Fruit fly (Drosophila melanogaster): ENCODE data around the gene Skel.

DNA sequence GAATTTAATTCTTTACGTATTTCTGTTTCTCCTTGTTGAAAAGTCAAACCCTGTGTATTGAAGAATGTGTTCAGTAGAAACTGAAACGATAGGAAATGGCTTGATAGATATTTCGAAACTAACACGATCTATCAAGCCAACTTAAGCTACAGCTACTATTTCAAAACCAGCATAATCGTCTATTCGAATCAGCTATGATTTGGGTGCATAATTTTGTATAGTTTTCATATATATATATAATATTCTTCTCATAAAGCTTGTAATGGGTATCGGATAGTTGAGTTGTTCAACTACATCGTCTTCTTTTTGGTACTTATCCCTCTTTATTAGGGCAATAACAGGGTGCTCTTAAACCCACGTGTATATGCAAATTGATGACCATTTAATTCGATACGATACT, 49.1 kb downstream of the Skel start, which contains the start of gene tomboy20:
- TF ChIP-seq CG8765 (GFP tag; IDR thresholded peaks at IDR 0.05) (no peak), jing (GFP tag; optimal IDR thresholded peaks at IDR 0.05) (no peak), HHEX (GFP tag; optimal IDR thresholded peaks at IDR 0.05) (no peak), pita (GFP tag; optimal IDR thresholded peaks at IDR 0.05) (no peak), ewg (GFP tag; optimal IDR thresholded peaks at IDR 0.05) (no peak), kay (GFP tag; optimal IDR thresholded peaks at IDR 0.05) (no peak), CG4328 (GFP tag; optimal IDR thresholded peaks at IDR 0.05) (no peak)

Data from whole organism, embryonic.